Fruit fly (Drosophila melanogaster) whole organism, embryonic: ENCODE data around the gene CG42693.

Experiments used
- Adf1 ChIP-seq: fragments of 200-800 bp; sonication (Bioruptor generic); IDR thresholded peaks from 2 replicates; pipeline ENCODE4 v1.3.6; 2022; ENCODE audit warnings: missing biosample characterization, missing genetic modification characterization
- CG1024 ChIP-seq: fragments of 200-800 bp; sonication (Bioruptor generic); IDR thresholded peaks from 2 replicates; pipeline ENCODE4 v1.3.6; 2022; ENCODE audit warnings: missing biosample characterization, missing genetic modification characterization
- CG10654 ChIP-seq: fragments of 200-800 bp; sonication (Bioruptor generic); optimal IDR thresholded peaks from 2 replicates; lab custom pipeline; 2016; ENCODE audit warnings: missing biosample characterization, missing genetic modification characterization
- CG17829 ChIP-seq: fragments of 200-800 bp; optimal IDR thresholded peaks from 2 replicates; lab custom pipeline; 2019; ENCODE audit warnings: missing biosample characterization, mild to moderate bottlenecking, missing genetic modification characterization, moderate library complexity
- CG18476 ChIP-seq: fragments of 200-800 bp; sonication (Bioruptor generic); optimal IDR thresholded peaks from 2 replicates; lab custom pipeline; 2016; ENCODE audit warnings: missing biosample characterization, mild to moderate bottlenecking, missing genetic modification characterization
- CG32767 ChIP-seq: fragments of 200-800 bp; sonication (Bioruptor generic); IDR thresholded peaks from 2 replicates; pipeline ENCODE4 v1.3.6; 2022; ENCODE audit warnings: missing biosample characterization, missing genetic modification characterization
- CG34376 ChIP-seq: fragments of 200-800 bp; sonication (Bioruptor generic); optimal IDR thresholded peaks from 2 replicates; lab custom pipeline; 2018; ENCODE audit warnings: missing biosample characterization, mild to moderate bottlenecking, missing genetic modification characterization
- CG3847 ChIP-seq: fragments of 200-800 bp; sonication (Bioruptor generic); IDR thresholded peaks from 2 replicates; pipeline ENCODE4 v1.3.6; 2022; ENCODE audit warnings: missing biosample characterization, missing genetic modification characterization
- Dad ChIP-seq: fragments of 200-800 bp; sonication (Bioruptor generic); optimal IDR thresholded peaks from 3 replicates; lab custom pipeline; 2016; ENCODE audit warnings: missing biosample characterization, missing genetic modification characterization
- Dbx ChIP-seq: fragments of 200-800 bp; sonication (Bioruptor generic); IDR thresholded peaks from 3 replicates; pipeline ENCODE4 v1.3.6; 2022; ENCODE audit warnings: missing biosample characterization, missing genetic modification characterization
- Dek ChIP-seq: fragments of 200-800 bp; sonication (Bioruptor generic); optimal IDR thresholded peaks from 3 replicates; lab custom pipeline; 2019; ENCODE audit warnings: missing biosample characterization, mild to moderate bottlenecking, missing genetic modification characterization, moderate library complexity
- Dll ChIP-seq: fragments of 200-800 bp; sonication (Bioruptor generic); IDR thresholded peaks from 4 replicates; pipeline ENCODE4 v1.3.6; 2022; ENCODE audit warnings: missing biosample characterization, missing genetic modification characterization; ENCODE audit not compliant: partially characterized antibody
- Dref ChIP-seq: fragments of 200-800 bp; sonication (Bioruptor generic); IDR thresholded peaks from 2 replicates; pipeline ENCODE4 v1.3.6; 2022; ENCODE audit warnings: missing biosample characterization, missing genetic modification characterization
- HLH4C ChIP-seq: fragments of 200-800 bp; sonication (Bioruptor generic); IDR thresholded peaks from 3 replicates; pipeline ENCODE4 v1.3.6; 2022; ENCODE audit warnings: missing biosample characterization, missing genetic modification characterization; ENCODE audit not compliant: partially characterized antibody
- Pdp1 ChIP-seq, 2 experiments: fragments of 200-800 bp; sonication (Bioruptor generic); optimal IDR thresholded peaks; 3 replicates each; lab custom pipeline; 2016; ENCODE audit warnings: missing biosample characterization in 2 of 2, missing genetic modification characterization in 2 of 2, mild to moderate bottlenecking in 1 of 2, moderate library complexity in 1 of 2
- Ssrp ChIP-seq: fragments of 200-800 bp; sonication (Bioruptor generic); optimal IDR thresholded peaks from 2 replicates; lab custom pipeline; 2018; ENCODE audit warnings: missing biosample characterization, mild to moderate bottlenecking, missing genetic modification characterization, moderate library complexity
- TFAM ChIP-seq: fragments of 200-800 bp; sonication (Bioruptor generic); optimal IDR thresholded peaks from 2 replicates; lab custom pipeline; 2017; ENCODE audit warnings: missing biosample characterization, missing genetic modification characterization, inconsistent platforms
- bbx ChIP-seq: fragments of 200-800 bp; sonication (Bioruptor generic); IDR thresholded peaks from 2 replicates; pipeline ENCODE4 v1.3.6; 2022; ENCODE audit warnings: missing biosample characterization, missing genetic modification characterization; ENCODE audit not compliant: partially characterized antibody
- bsh ChIP-seq, 2 experiments: fragments of 200-800 bp; sonication (Bioruptor generic); optimal IDR thresholded peaks; 2 replicates each; lab custom pipeline; 2017 to 2018; ENCODE audit warnings: mild to moderate bottlenecking in 2 of 2, missing biosample characterization in 2 of 2, missing genetic modification characterization in 2 of 2, moderate library complexity in 1 of 2
- cg ChIP-seq: fragments of 200-800 bp; sonication (Bioruptor generic); optimal IDR thresholded peaks from 3 replicates; lab custom pipeline; 2019; ENCODE audit warnings: missing biosample characterization, mild to moderate bottlenecking, missing genetic modification characterization, moderate library complexity
- chm ChIP-seq: fragments of 200-800 bp; sonication (Bioruptor generic); IDR thresholded peaks from 2 replicates; pipeline ENCODE4 v1.3.6; 2022; ENCODE audit warnings: missing biosample characterization, missing genetic modification characterization
- chn ChIP-seq: fragments of 200-800 bp; sonication (Bioruptor generic); optimal IDR thresholded peaks from 2 replicates; lab custom pipeline; 2016; ENCODE audit warnings: missing biosample characterization, missing genetic modification characterization
- ci ChIP-seq: fragments of 200-800 bp; sonication (Bioruptor generic); IDR thresholded peaks from 3 replicates; pipeline ENCODE4 v1.3.6; 2022; ENCODE audit warnings: missing biosample characterization, missing genetic modification characterization
- corto ChIP-seq: fragments of 200-800 bp; sonication (Bioruptor generic); optimal IDR thresholded peaks from 2 replicates; lab custom pipeline; 2016; ENCODE audit warnings: missing biosample characterization, mild to moderate bottlenecking, missing genetic modification characterization, moderate library complexity
- crol ChIP-seq: fragments of 200-800 bp; sonication (Bioruptor generic); IDR thresholded peaks from 2 replicates; pipeline ENCODE4 v1.3.6; 2022; ENCODE audit warnings: missing biosample characterization, missing genetic modification characterization
- dan ChIP-seq: fragments of 200-800 bp; sonication (Bioruptor generic); IDR thresholded peaks from 2 replicates; pipeline ENCODE4 v1.3.6; 2022; ENCODE audit warnings: missing biosample characterization, missing genetic modification characterization
- dmrt99B ChIP-seq: fragments of 200-800 bp; sonication (Bioruptor generic); optimal IDR thresholded peaks from 2 replicates; lab custom pipeline; 2018; ENCODE audit warnings: missing biosample characterization, mild to moderate bottlenecking, missing genetic modification characterization, moderate library complexity
- exex ChIP-seq: fragments of 200-800 bp; sonication (Bioruptor generic); optimal IDR thresholded peaks from 4 replicates; lab custom pipeline; 2018; ENCODE audit warnings: missing biosample characterization, mild to moderate bottlenecking, missing genetic modification characterization, moderate library complexity
- fd64A ChIP-seq: fragments of 200-800 bp; sonication (Bioruptor generic); optimal IDR thresholded peaks from 3 replicates; lab custom pipeline; 2018; ENCODE audit warnings: missing biosample characterization, mild to moderate bottlenecking, missing genetic modification characterization
- gro ChIP-seq: fragments of 200-800 bp; sonication (Bioruptor generic); optimal IDR thresholded peaks from 2 replicates; lab custom pipeline; 2016; ENCODE audit warnings: missing biosample characterization, missing genetic modification characterization
- gsb ChIP-seq: fragments of 200-800 bp; sonication (Bioruptor generic); IDR thresholded peaks from 2 replicates; pipeline ENCODE4 v1.3.6; 2022; ENCODE audit warnings: missing biosample characterization, missing genetic modification characterization
- hbn ChIP-seq: fragments of 200-800 bp; sonication (Bioruptor generic); IDR thresholded peaks from 2 replicates; pipeline ENCODE4 v1.3.6; 2022; ENCODE audit warnings: missing biosample characterization, missing genetic modification characterization; ENCODE audit not compliant: partially characterized antibody
- kah ChIP-seq: fragments of 200-800 bp; sonication (Bioruptor generic); optimal IDR thresholded peaks from 2 replicates; lab custom pipeline; 2018; ENCODE audit warnings: missing biosample characterization, mild to moderate bottlenecking, missing genetic modification characterization
- kni ChIP-seq: fragments of 200-800 bp; sonication (Bioruptor generic); optimal IDR thresholded peaks from 3 replicates; lab custom pipeline; 2017; ENCODE audit warnings: mild to moderate bottlenecking, missing biosample characterization, missing genetic modification reagents, missing genetic modification characterization
- odd ChIP-seq: fragments of 200-800 bp; sonication (Bioruptor generic); optimal IDR thresholded peaks from 2 replicates; lab custom pipeline; 2017; ENCODE audit warnings: missing biosample characterization, mild to moderate bottlenecking, missing genetic modification characterization
- org-1 ChIP-seq: fragments of 200-800 bp; sonication (Bioruptor generic); optimal IDR thresholded peaks from 2 replicates; lab custom pipeline; 2017; ENCODE audit warnings: missing biosample characterization, missing genetic modification characterization
- otp ChIP-seq: fragments of 200-800 bp; sonication (Bioruptor generic); IDR thresholded peaks from 3 replicates; pipeline ENCODE4, ENCODE4 v1.3.6; 2022; ENCODE audit warnings: missing biosample characterization, missing genetic modification characterization
- pros ChIP-seq: fragments of 200-800 bp; sonication (Bioruptor generic); optimal IDR thresholded peaks from 3 replicates; lab custom pipeline; 2019; ENCODE audit warnings: missing biosample characterization, mild to moderate bottlenecking, missing genetic modification characterization, moderate library complexity
- run ChIP-seq: fragments of 200-800 bp; sonication (Bioruptor generic); optimal IDR thresholded peaks from 3 replicates; lab custom pipeline; 2018; ENCODE audit warnings: missing biosample characterization, mild to moderate bottlenecking, missing genetic modification characterization
- sc ChIP-seq, 3 experiments: fragments of >200 bp in 2 of 3; fragments of 200-800 bp in 1 of 3; sonication (Bioruptor generic) in 1 of 3; optimal IDR thresholded peaks; 2 replicates in 2 of 3; 3 replicates in 1 of 3; lab custom pipeline; 2017; ENCODE audit warnings: mild to moderate bottlenecking in 1 of 3, missing biosample characterization in 1 of 3, missing genetic modification characterization in 1 of 3, missing genetic modification reagents in 1 of 3
- seq ChIP-seq: fragments of 200-800 bp; sonication (Bioruptor generic); IDR thresholded peaks from 2 replicates; pipeline ENCODE4 v1.3.6; 2022; ENCODE audit warnings: missing biosample characterization, missing genetic modification characterization
- sna ChIP-seq: fragments of 200-800 bp; sonication (Bioruptor generic); IDR thresholded peaks from 2 replicates; pipeline ENCODE4 v1.3.6; 2022; ENCODE audit warnings: missing biosample characterization, missing genetic modification characterization; ENCODE audit not compliant: partially characterized antibody
- unc-4 ChIP-seq: fragments of 200-800 bp; sonication (Bioruptor generic); IDR thresholded peaks from 2 replicates; pipeline ENCODE4 v1.3.6; 2022; ENCODE audit warnings: missing biosample characterization, missing genetic modification characterization; ENCODE audit not compliant: partially characterized antibody
- unpg ChIP-seq: fragments of 200-800 bp; sonication (Bioruptor generic); optimal IDR thresholded peaks from 3 replicates; lab custom pipeline; 2018; ENCODE audit warnings: missing biosample characterization, mild to moderate bottlenecking, missing genetic modification characterization, moderate library complexity
- vvl ChIP-seq: fragments of 200-800 bp; sonication (Bioruptor generic); IDR thresholded peaks from 2 replicates; pipeline ENCODE4 v1.3.6; 2022; ENCODE audit warnings: missing biosample characterization, missing genetic modification characterization
- wdn ChIP-seq: fragments of 200-800 bp; sonication (Bioruptor generic); IDR thresholded peaks from 2 replicates; pipeline ENCODE4 v1.3.6; 2022; ENCODE audit warnings: missing biosample characterization, missing genetic modification characterization
- zen2 ChIP-seq: fragments of 200-800 bp; sonication (Bioruptor generic); IDR thresholded peaks from 3 replicates; pipeline ENCODE4 v1.3.6; 2022; ENCODE audit warnings: missing biosample characterization, missing genetic modification characterization; ENCODE audit not compliant: partially characterized antibody

CG42693 gene

DNA sequence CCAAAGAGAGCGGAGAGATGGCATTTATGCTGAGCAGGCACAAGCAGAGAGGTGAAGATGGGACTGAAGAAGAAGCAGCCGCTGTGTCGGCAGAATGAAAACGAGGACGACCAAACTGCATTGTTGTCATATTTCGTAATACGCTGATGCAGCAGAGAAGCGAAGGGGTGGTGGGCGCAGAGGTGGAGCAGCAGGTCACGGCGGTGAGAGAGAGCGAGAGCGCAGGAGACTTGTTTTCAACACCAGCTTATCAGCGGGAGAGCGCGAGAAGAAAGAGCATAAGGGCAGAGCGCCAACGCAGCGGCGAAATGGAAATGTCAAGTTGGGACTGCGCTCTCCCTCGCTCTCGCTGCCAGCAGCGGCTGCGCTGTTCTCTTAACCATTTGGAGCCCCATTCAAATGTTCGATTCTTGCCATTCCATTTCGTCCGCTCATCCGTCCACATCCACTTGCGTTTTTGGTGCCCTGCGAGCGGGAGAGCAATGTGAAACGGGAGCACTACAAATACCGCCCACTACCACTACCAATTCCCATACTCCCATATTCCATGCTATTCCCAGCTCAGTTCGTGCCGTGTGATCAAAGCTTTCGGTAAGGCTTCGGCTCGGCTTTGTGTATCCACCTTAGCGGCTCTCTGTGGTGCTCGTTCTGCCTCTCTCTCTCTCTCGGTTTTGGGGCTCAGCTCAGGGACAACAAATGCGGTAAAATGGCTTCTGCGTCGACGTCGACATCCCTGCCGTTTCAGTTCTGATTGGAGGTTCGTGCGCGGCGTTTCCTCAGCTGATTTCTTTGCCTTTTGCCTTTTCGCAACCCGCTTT is 5.4 kb upstream of the CG42693 start, which contains the start of gene ttk (continued):
- TF ChIP-seq gro (GFP tag; lab: Kevin White, UChicago) (no peak), org-1 (GFP tag; lab: Kevin White, UChicago) (no peak), CG17829 (no peak), Dbx (GFP tag; lab: Robert Waterston, UW) (peak; percentile 27; the same call in 1 of the 3 replicates), gsb (GFP tag; lab: Robert Waterston, UW) (no peak), sc (optimal IDR thresholded peaks at IDR 0.05; lab: Kevin White, UChicago) (no peak), sc (GFP tag; optimal IDR thresholded peaks at IDR 0.05; lab: Kevin White, UChicago) (no peak), CG3847 (GFP tag; lab: Robert Waterston, UW) (no peak), Ssrp (no peak), wdn (GFP tag; lab: Robert Waterston, UW) (no peak), otp (no peak), exex (tag; lab: Kevin White, UChicago) (no peak), Dref (no peak), Pdp1 (GFP tag; optimal IDR thresholded peaks at IDR 0.05; lab: Kevin White, UChicago) (peak in 1 of 2 experiments; percentile 91), ci (GFP tag; lab: Robert Waterston, UW) (peak; percentile 8; the same call in 1 of the 3 replicates), unc-4 (GFP tag; lab: Robert Waterston, UW) (peak; percentile 44), CG1024 (GFP tag; lab: Robert Waterston, UW) (no peak), HLH4C (0 out of 3 replicates have a peak, but pooled peaks have one; percentile 16), TFAM (GFP tag; lab: Kevin White, UChicago) (no peak), kah (GFP tag; lab: Kevin White, UChicago) (peak; percentile 8), hbn (GFP tag; lab: Robert Waterston, UW) (peak; percentile 41), CG32767 (GFP tag; lab: Robert Waterston, UW) (0 out of 2 replicates have a peak, but pooled peaks have one; percentile 9), seq (GFP tag; lab: Robert Waterston, UW) (peak; percentile 36; the same call in 1 of the 2 replicates), CG10654 (GFP tag; lab: Kevin White, UChicago) (no peak), cg (GFP tag; lab: Kevin White, UChicago) (peak; percentile 45), CG34376 (GFP tag; lab: Kevin White, UChicago) (no peak), Dek (tag; lab: Kevin White, UChicago) (no peak), fd64A (GFP tag; lab: Kevin White, UChicago) (peak; percentile 13), CG18476 (GFP tag; lab: Kevin White, UChicago) (no peak), sna (peak; percentile 57; the same call in 1 of the 2 replicates), odd (GFP tag; lab: Kevin White, UChicago) (peak; percentile 7), vvl (GFP tag; lab: Robert Waterston, UW) (peak; percentile 35; the same call in 1 of the 2 replicates), pros (peak; percentile 71), kni (GFP tag; lab: Kevin White, UChicago) (peak; percentile 94), Adf1 (peak; percentile 78), unpg (GFP tag; lab: Kevin White, UChicago) (no peak), zen2 (GFP tag; lab: Robert Waterston, UW) (peak; percentile 72), dmrt99B (tag; lab: Kevin White, UChicago) (peak; percentile 13), chn (peak; percentile 58), bsh (GFP tag; optimal IDR thresholded peaks at IDR 0.05; lab: Kevin White, UChicago) (no peak), corto (GFP tag; lab: Kevin White, UChicago) (peak; percentile 64), run (tag; lab: Kevin White, UChicago) (no peak), Dll (GFP tag; lab: Robert Waterston, UW) (peak; percentile 45; the same call in 2 of the 4 replicates), dan (no peak), bbx (GFP tag; lab: Robert Waterston, UW) (0 out of 2 replicates have a peak, but pooled peaks have one; percentile 22), crol (GFP tag; lab: Robert Waterston, UW) (peak; percentile 96), Dad (GFP tag; lab: Kevin White, UChicago) (peak; percentile 3), chm (GFP tag; lab: Robert Waterston, UW) (0 out of 2 replicates have a peak, but pooled peaks have one; percentile 50)
